Fruit fly (Drosophila melanogaster) S2 (cell line): ENCODE measurements around the gene RnpS1.

Experiments used
- CG8478 ChIP-seq: fragments of >200 bp; optimal IDR thresholded peaks from 2 replicates; lab custom pipeline; 2018
- CTCF ChIP-seq, 2 experiments: fragments of >200 bp; optimal IDR thresholded peaks; 2 replicates each; lab custom pipeline; 2018

RnpS1 gene

dm6 chr3R:9563240-9563992 lies 11.6 kb downstream of the RnpS1 start, which contains the start of the genes CG9393 and Vps45:
Gene CG9393 (minus strand): TSS chr3R:9563673.
Gene Vps45 (plus strand): TSS chr3R:9563924.
- TF ChIP-seq CTCF (optimal IDR thresholded peaks at IDR 0.05; lab: Kevin White, UChicago), result peak in 1 of 2 experiments; percentile 13
- TF ChIP-seq CG8478 (lab: Kevin White, UChicago), result no peak

dm6 chr3R:9565895-9566294 lies 14.1 kb downstream of the RnpS1 start, which contains the start of gene CG16789:
Gene CG16789 (plus strand): TSS chr3R:9566195.
- TF ChIP-seq CG8478 (lab: Kevin White, UChicago) (no peak), CTCF (optimal IDR thresholded peaks at IDR 0.05; lab: Kevin White, UChicago) (no peak)

dm6 chr3R:9570114-9570513 lies 18.3 kb downstream of the RnpS1 start, which contains the start of gene CG16790:
Gene CG16790 (minus strand): TSS chr3R:9570214.
- no peak for TF ChIP-seq CTCF (optimal IDR thresholded peaks at IDR 0.05; lab: Kevin White, UChicago)
- TF ChIP-seq CG8478 (lab: Kevin White, UChicago), result no peak

dm6 chr3R:9570657-9571056 lies 18.8 kb downstream of the RnpS1 start:
- TF ChIP-seq CG8478 (lab: Kevin White, UChicago), result no peak

dm6 chr3R:9571523-9571922 lies 19.7 kb downstream of the RnpS1 start, which contains the start of gene CG9396:
Gene CG9396 (minus strand): TSS chr3R:9571623.
- TF ChIP-seq CG8478 (lab: Kevin White, UChicago), result no peak
- TF ChIP-seq CTCF (optimal IDR thresholded peaks at IDR 0.05; lab: Kevin White, UChicago), result no peak

- TF ChIP-seq CG8478 (lab: Kevin White, UChicago) (no peak), CTCF (optimal IDR thresholded peaks at IDR 0.05; lab: Kevin White, UChicago) (no peak)
These were observed 21.3 kb downstream of the RnpS1 start for dm6 chr3R:9572929-9573811.

dm6 chr3R:9573812-9574587 lies 22.2 kb downstream of the RnpS1 start, which contains the start of gene CG9399:
Gene CG9399 (minus strand): TSS chr3R:9574211.
- TF ChIP-seq CG8478 (lab: Kevin White, UChicago), result no peak
- TF ChIP-seq CTCF (optimal IDR thresholded peaks at IDR 0.05; lab: Kevin White, UChicago), result peak; percentile 78 to 88

- no peak for TF ChIP-seq CG8478 (lab: Kevin White, UChicago)
These were observed 25.7 kb downstream of the RnpS1 start, which contains the start of the genes Kap-alpha3 and Son for dm6 chr3R:9577382-9578137. Gene Kap-alpha3 (minus strand): TSS chr3R:9577733. Gene Son (plus strand): TSS chr3R:9578042.

- TF ChIP-seq CTCF (optimal IDR thresholded peaks at IDR 0.05; lab: Kevin White, UChicago), result no peak
- TF ChIP-seq CG8478 (lab: Kevin White, UChicago), result no peak
These were observed 29.3 kb downstream of the RnpS1 start, which contains the start of gene CG8301 for dm6 chr3R:9581089-9581520. Gene CG8301 (plus strand): TSS chr3R:9581306.

- TF ChIP-seq CTCF (optimal IDR thresholded peaks at IDR 0.05; lab: Kevin White, UChicago) (no peak), CG8478 (lab: Kevin White, UChicago) (no peak)
These were observed 30.1 kb downstream of the RnpS1 start for dm6 chr3R:9581973-9582372.

dm6 chr3R:9583122-9583521 lies 31.3 kb downstream of the RnpS1 start, which contains the start of gene CG33654:
Gene CG33654 (minus strand): TSS chr3R:9583222.
- no peak for TF ChIP-seq CTCF (optimal IDR thresholded peaks at IDR 0.05; lab: Kevin White, UChicago)

dm6 chr3R:9586663-9587248 lies 34.9 kb downstream of the RnpS1 start, which contains the start of gene P58IPK:
Gene P58IPK (plus strand): TSS chr3R:9586942.
- TF ChIP-seq CTCF (optimal IDR thresholded peaks at IDR 0.05; lab: Kevin White, UChicago) (peak; percentile 4 to 31), CG8478 (lab: Kevin White, UChicago) (no peak)
